Worm (Caenorhabditis elegans) whole organism, young adult: ENCODE measurements around the gene T05C12.4.

Experiments
- B0261.1 ChIP-seq: sonication (generic microtip); optimal IDR thresholded peaks from 2 replicates; lab custom pipeline; 2016; ENCODE audit warnings: mild to moderate bottlenecking, missing genetic modification characterization, moderate library complexity, missing compliant biosample characterization
- B0336.3 ChIP-seq: fragments of 200-800 bp; sonication (Bioruptor generic); IDR thresholded peaks from 2 replicates; pipeline ENCODE4 v1.3.6; 2022; ENCODE audit warnings: missing genetic modification characterization, missing compliant biosample characterization
- C06A6.2 ChIP-seq: fragments of 200-800 bp; sonication (Bioruptor generic); conservative IDR thresholded peaks from 2 replicates; pipeline ENCODE4 v1.3.6; 2022; ENCODE audit warnings: missing genetic modification characterization, missing compliant biosample characterization
- C17E4.6 ChIP-seq: fragments of 200-800 bp; sonication (Bioruptor generic); IDR thresholded peaks from 2 replicates; pipeline ENCODE4 v1.3.6; 2022; ENCODE audit warnings: missing genetic modification reagents, missing genetic modification characterization, missing compliant biosample characterization
- F22D6.2 ChIP-seq: sonication (generic microtip); optimal IDR thresholded peaks from 2 replicates; lab custom pipeline; 2016; ENCODE audit warnings: mild to moderate bottlenecking, missing genetic modification characterization, missing compliant biosample characterization
- F23B12.7 ChIP-seq: sonication (generic microtip); optimal IDR thresholded peaks from 2 replicates; lab custom pipeline; 2017; ENCODE audit warnings: missing genetic modification characterization, mild to moderate bottlenecking, missing compliant biosample characterization, antibody characterized with exemption, moderate library complexity; ENCODE audit not compliant: insufficient read depth
- F39B2.1 ChIP-seq: fragments of 200-800 bp; sonication (Bioruptor generic); IDR thresholded peaks from 2 replicates; pipeline ENCODE4 v1.3.6; 2022; ENCODE audit warnings: missing genetic modification reagents, missing genetic modification characterization, missing compliant biosample characterization
- F49E8.2 ChIP-seq: sonication (generic microtip); optimal IDR thresholded peaks from 3 replicates; lab custom pipeline; 2017; ENCODE audit warnings: missing genetic modification characterization, mild to moderate bottlenecking, missing compliant biosample characterization, antibody characterized with exemption, moderate library complexity; ENCODE audit not compliant: insufficient read depth
- F57A8.1 ChIP-seq: fragments of 200-800 bp; sonication (Bioruptor generic); optimal IDR thresholded peaks from 2 replicates; lab custom pipeline; 2018; ENCODE audit warnings: mild to moderate bottlenecking, missing genetic modification characterization, moderate library complexity, missing compliant biosample characterization
- T07F8.4 ChIP-seq: sonication (generic microtip); optimal IDR thresholded peaks from 2 replicates; lab custom pipeline; 2016; ENCODE audit warnings: mild to moderate bottlenecking, missing genetic modification characterization, moderate library complexity, missing compliant biosample characterization
- T26A5.8 ChIP-seq: sonication (generic microtip); optimal IDR thresholded peaks from 2 replicates; lab custom pipeline; 2016; ENCODE audit warnings: missing genetic modification characterization, missing compliant biosample characterization
- Y53F4B.3 ChIP-seq: fragments of 200-800 bp; sonication (Bioruptor generic); IDR thresholded peaks from 2 replicates; pipeline ENCODE4 v1.3.6; 2022; ENCODE audit warnings: missing genetic modification reagents, missing genetic modification characterization, missing compliant biosample characterization
- Y53G8AR.9 ChIP-seq: fragments of 200-800 bp; sonication (Bioruptor generic); conservative IDR thresholded peaks from 2 replicates; pipeline ENCODE4 v1.3.6; 2022; ENCODE audit warnings: missing genetic modification reagents, missing genetic modification characterization, missing compliant biosample characterization
- Y56A3A.18 ChIP-seq: fragments of 200-800 bp; sonication (Bioruptor generic); IDR thresholded peaks from 2 replicates; pipeline ENCODE4 v1.3.6; 2022; ENCODE audit warnings: missing genetic modification reagents, missing genetic modification characterization, missing compliant biosample characterization
- Y67H2A.10 ChIP-seq: fragments of 200-800 bp; sonication (Bioruptor generic); conservative IDR thresholded peaks from 2 replicates; pipeline ENCODE4 v1.3.6; 2022; ENCODE audit warnings: missing genetic modification reagents, missing genetic modification characterization, missing compliant biosample characterization
- Y79H2A.3 ChIP-seq: fragments of 200-800 bp; sonication (Bioruptor generic); conservative IDR thresholded peaks from 2 replicates; pipeline ENCODE4 v1.3.6; 2022; ENCODE audit warnings: missing genetic modification reagents, missing genetic modification characterization, missing compliant biosample characterization
- ama-1 ChIP-seq, 3 experiments: fragments of 150-350 bp in 1 of 3; sonication (generic microtip) in 2 of 3; optimal IDR thresholded peaks; 2 replicates each; lab custom pipeline; 2014 to 2018; ENCODE audit warnings: missing biosample characterization in 2 of 3, missing genetic modification characterization in 2 of 3, missing genetic modification reagents in 2 of 3
- aptf-2 ChIP-seq: fragments of 200-800 bp; sonication (Bioruptor generic); conservative IDR thresholded peaks from 2 replicates; pipeline ENCODE4 v1.3.6; 2022; ENCODE audit warnings: missing genetic modification reagents, missing genetic modification characterization, missing compliant biosample characterization
- atf-7 ChIP-seq: sonication (generic microtip); optimal IDR thresholded peaks from 2 replicates; lab custom pipeline; 2017; ENCODE audit warnings: mild to moderate bottlenecking, missing genetic modification characterization, missing compliant biosample characterization
- athp-1 ChIP-seq: sonication (generic microtip); optimal IDR thresholded peaks from 2 replicates; lab custom pipeline; 2017; ENCODE audit warnings: mild to moderate bottlenecking, missing genetic modification characterization, missing compliant biosample characterization
- ccch-3 ChIP-seq: fragments of 200-800 bp; sonication (Bioruptor generic); optimal IDR thresholded peaks from 2 replicates; lab custom pipeline; 2018; ENCODE audit warnings: mild to moderate bottlenecking, missing genetic modification characterization, missing compliant biosample characterization
- cebp-1 ChIP-seq, 2 experiments: fragments of 200-800 bp in 1 of 2; sonication (Bioruptor generic) in 1 of 2; sonication (generic microtip) in 1 of 2; IDR thresholded peaks in 1 of 2; optimal IDR thresholded peaks in 1 of 2; 2 replicates each; pipeline versions ENCODE4 v1.3.6 to Lab custom; 2017 to 2022; ENCODE audit warnings: missing compliant biosample characterization in 2 of 2, missing genetic modification characterization in 2 of 2, mild to moderate bottlenecking in 1 of 2, missing genetic modification reagents in 1 of 2, moderate library complexity in 1 of 2
- ceh-100 ChIP-seq: fragments of 200-800 bp; sonication (Bioruptor generic); IDR thresholded peaks from 2 replicates; pipeline ENCODE4 v1.3.6; 2022; ENCODE audit warnings: missing genetic modification reagents, missing genetic modification characterization, missing compliant biosample characterization
- ceh-91 ChIP-seq: fragments of 200-800 bp; sonication (Bioruptor generic); IDR thresholded peaks from 2 replicates; pipeline ENCODE4 v1.3.6; 2022; ENCODE audit warnings: missing genetic modification reagents, missing genetic modification characterization, missing compliant biosample characterization
- dox-1 ChIP-seq: fragments of 200-800 bp; sonication (Bioruptor generic); IDR thresholded peaks from 2 replicates; pipeline ENCODE4 v1.3.6; 2022; ENCODE audit warnings: missing genetic modification reagents, missing genetic modification characterization, missing compliant biosample characterization
- efl-1 ChIP-seq: fragments of 150-350 bp; optimal IDR thresholded peaks from 2 replicates; lab custom pipeline; 2014; ENCODE audit warnings: missing biosample characterization, missing genetic modification reagents, missing genetic modification characterization
- ekl-4 ChIP-seq: fragments of 200-800 bp; sonication (Bioruptor generic); IDR thresholded peaks from 2 replicates; pipeline ENCODE4 v1.3.6; 2022; ENCODE audit warnings: missing genetic modification reagents, missing genetic modification characterization, missing compliant biosample characterization
- ets-4 ChIP-seq: fragments of 200-800 bp; sonication (Bioruptor generic); optimal IDR thresholded peaks from 2 replicates; lab custom pipeline; 2018; ENCODE audit warnings: mild to moderate bottlenecking, missing genetic modification characterization, missing compliant biosample characterization
- gei-17 ChIP-seq: fragments of 200-800 bp; sonication (Bioruptor generic); optimal IDR thresholded peaks from 2 replicates; lab custom pipeline; 2018; ENCODE audit warnings: mild to moderate bottlenecking, missing genetic modification characterization, missing compliant biosample characterization
- hmg-1.2 ChIP-seq: fragments of 200-800 bp; sonication (Bioruptor generic); IDR thresholded peaks from 2 replicates; pipeline ENCODE4 v1.3.6; 2022; ENCODE audit warnings: missing genetic modification reagents, missing genetic modification characterization, missing compliant biosample characterization
- hrde-1 ChIP-seq: sonication (generic microtip); optimal IDR thresholded peaks from 2 replicates; lab custom pipeline; 2016; ENCODE audit warnings: missing genetic modification characterization, mild to moderate bottlenecking, missing compliant biosample characterization, moderate library complexity, missing genotype, missing genetic modification reagents, borderline replicate concordance
- lag-1 ChIP-seq: fragments of 200-800 bp; sonication (Bioruptor generic); IDR thresholded peaks from 2 replicates; pipeline ENCODE4 v1.3.6; 2022; ENCODE audit warnings: missing genetic modification reagents, missing genetic modification characterization, missing compliant biosample characterization
- let-607 ChIP-seq, 2 experiments: fragments of 200-800 bp in 1 of 2; sonication (Bioruptor generic) in 1 of 2; sonication (generic microtip) in 1 of 2; optimal IDR thresholded peaks; 2 replicates each; lab custom pipeline; 2016 to 2018; ENCODE audit warnings: mild to moderate bottlenecking in 2 of 2, missing compliant biosample characterization in 2 of 2, missing genetic modification characterization in 2 of 2, moderate library complexity in 2 of 2, missing genotype in 1 of 2
- lir-1 ChIP-seq: fragments of 200-800 bp; sonication (Bioruptor generic); conservative IDR thresholded peaks from 2 replicates; pipeline ENCODE4 v1.3.6; 2022; ENCODE audit warnings: missing genetic modification reagents, missing genetic modification characterization, missing compliant biosample characterization
- lsy-27 ChIP-seq: sonication (generic microtip); optimal IDR thresholded peaks from 2 replicates; lab custom pipeline; 2017; ENCODE audit warnings: missing genetic modification characterization, mild to moderate bottlenecking, missing compliant biosample characterization, antibody characterized with exemption, missing genotype, borderline replicate concordance; ENCODE audit not compliant: insufficient read depth
- madf-10 ChIP-seq: sonication (generic microtip); optimal IDR thresholded peaks from 2 replicates; lab custom pipeline; 2016; ENCODE audit warnings: mild to moderate bottlenecking, missing genetic modification characterization, missing compliant biosample characterization
- madf-6 ChIP-seq: fragments of 200-800 bp; sonication (Bioruptor generic); IDR thresholded peaks from 2 replicates; pipeline ENCODE4 v1.3.6; 2022; ENCODE audit warnings: missing genetic modification reagents, missing genetic modification characterization, missing compliant biosample characterization
- mes-4 ChIP-seq: sonication (generic microtip); optimal IDR thresholded peaks from 2 replicates; lab custom pipeline; 2016; ENCODE audit warnings: missing genotype, missing genetic modification characterization, missing compliant biosample characterization
- nfya-1 ChIP-seq: sonication (generic microtip); optimal IDR thresholded peaks from 2 replicates; lab custom pipeline; 2017; ENCODE audit warnings: antibody characterized with exemption, missing compliant biosample characterization, missing genetic modification characterization, borderline replicate concordance; ENCODE audit not compliant: insufficient read depth
- pha-4 ChIP-seq: fragments of 150-350 bp; sonication (generic microtip); optimal IDR thresholded peaks from 2 replicates; lab custom pipeline; 2014; ENCODE audit warnings: missing biosample characterization, missing genetic modification reagents, missing genetic modification characterization
- repo-1 ChIP-seq: sonication (generic microtip); optimal IDR thresholded peaks from 2 replicates; lab custom pipeline; 2017; ENCODE audit warnings: mild to moderate bottlenecking, missing genetic modification characterization, missing compliant biosample characterization
- snpc-4 ChIP-seq, 5 experiments: fragments of 150-350 bp in 1 of 5; sonication (generic microtip) in 4 of 5; optimal IDR thresholded peaks; 2 replicates each; lab custom pipeline; 2014 to 2018; ENCODE audit warnings: missing genetic modification characterization in 5 of 5, missing biosample characterization in 3 of 5, antibody characterized with exemption in 2 of 5, mild to moderate bottlenecking in 2 of 5, missing compliant biosample characterization in 2 of 5, missing genotype in 2 of 5, moderate library complexity in 2 of 5, missing genetic modification reagents in 1 of 5
- tlf-1 ChIP-seq: fragments of 200-800 bp; sonication (Bioruptor generic); optimal IDR thresholded peaks from 2 replicates; lab custom pipeline; 2018; ENCODE audit warnings: mild to moderate bottlenecking, missing genetic modification characterization, missing compliant biosample characterization
- unc-130 ChIP-seq: sonication (generic microtip); optimal IDR thresholded peaks from 2 replicates; lab custom pipeline; 2016; ENCODE audit warnings: missing genetic modification reagents, missing genetic modification characterization, missing compliant biosample characterization
- ztf-26 ChIP-seq: sonication (generic microtip); optimal IDR thresholded peaks from 2 replicates; lab custom pipeline; 2017; ENCODE audit warnings: missing genetic modification characterization, missing compliant biosample characterization
- ztf-28 ChIP-seq: fragments of 200-800 bp; sonication (Bioruptor generic); IDR thresholded peaks from 2 replicates; pipeline ENCODE4 v1.3.6; 2022; ENCODE audit warnings: missing genetic modification reagents, missing genetic modification characterization, missing compliant biosample characterization

Gene T05C12.4

DNA sequence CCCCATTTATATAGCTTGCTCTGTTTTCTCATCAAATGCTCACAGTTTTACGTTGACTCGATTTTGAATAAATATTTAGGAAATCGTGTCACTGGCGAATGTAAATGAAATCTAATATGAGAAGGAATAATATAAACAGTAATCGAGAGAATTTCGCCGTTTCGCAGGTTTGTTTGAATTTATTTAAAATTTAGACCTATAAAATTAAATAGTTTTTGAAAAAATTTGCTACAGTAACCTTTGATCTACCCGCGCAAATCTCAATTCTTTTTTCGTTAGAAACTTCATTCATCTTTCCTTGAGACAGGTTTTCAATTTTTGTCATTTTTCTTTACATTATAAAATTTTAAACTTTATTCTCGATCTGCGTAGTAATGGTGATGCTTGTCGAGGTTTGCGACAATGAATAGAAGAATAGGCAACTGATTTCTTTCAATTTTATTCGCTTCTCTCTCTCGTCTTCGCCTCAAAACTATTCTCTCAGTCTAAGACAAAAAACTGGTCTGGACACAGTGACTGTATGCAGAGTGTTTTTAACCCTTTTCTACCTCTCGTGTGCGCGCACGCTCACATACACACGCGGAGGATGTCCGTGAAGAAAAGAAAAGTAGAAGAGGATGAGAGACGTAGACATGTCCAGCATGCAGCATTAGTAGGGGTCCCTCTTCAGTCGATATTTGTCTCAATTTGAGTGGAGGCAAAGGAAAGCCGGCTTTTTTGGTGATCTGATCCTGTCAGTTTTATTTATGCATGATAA lies 42.3 kb upstream of the T05C12.4 start, which contains the start of gene dab-1 (continued):
- TF ChIP-seq ekl-4 = no peak
- TF ChIP-seq C17E4.6 (GFP tag; lab: Robert Waterston, UW) = no peak
- TF ChIP-seq F22D6.2 (tag; lab: Kevin White, UChicago) = no peak
- TF ChIP-seq Y53G8AR.9 (GFP tag; lab: Robert Waterston, UW) = no peak; the same call in 1 of the 2 replicates
- no peak for TF ChIP-seq ets-4 (GFP tag; lab: Kevin White, UChicago)
- no peak for TF ChIP-seq ccch-3 (GFP tag; lab: Kevin White, UChicago)
- TF ChIP-seq gei-17 = no peak
- no peak for TF ChIP-seq C06A6.2
- no peak for TF ChIP-seq tlf-1
- 0 out of 2 replicates have a peak, but pooled peaks have one; percentile 14 for TF ChIP-seq ceh-91 (GFP tag; lab: Robert Waterston, UW)
- TF ChIP-seq efl-1 (GFP tag; lab: Kevin White, UChicago) = peak; percentile 88
- TF ChIP-seq F49E8.2 = no peak
- no peak for TF ChIP-seq ztf-26 (tag; lab: Kevin White, UChicago)
- TF ChIP-seq atf-7 = no peak
- no peak for TF ChIP-seq lsy-27
- TF ChIP-seq F57A8.1 = no peak
- no peak for TF ChIP-seq B0336.3
- TF ChIP-seq nfya-1 (tag; lab: Kevin White, UChicago) = no peak
- TF ChIP-seq ama-1 (optimal IDR thresholded peaks at IDR 0.05; lab: Kevin White, UChicago) = no peak
- no peak for TF ChIP-seq ama-1 (GFP tag; optimal IDR thresholded peaks at IDR 0.05; lab: Kevin White, UChicago)
- no peak for TF ChIP-seq Y67H2A.10 (GFP tag; lab: Robert Waterston, UW)
- TF ChIP-seq madf-10 (tag; lab: Kevin White, UChicago) = no peak
- TF ChIP-seq hrde-1 (tag; lab: Kevin White, UChicago) = peak; percentile 42
- TF ChIP-seq lag-1 (GFP tag; lab: Robert Waterston, UW) = no peak
- no peak for TF ChIP-seq Y79H2A.3 (GFP tag; lab: Robert Waterston, UW)
- TF ChIP-seq B0261.1 (tag; lab: Kevin White, UChicago) = no peak
- TF ChIP-seq athp-1 (tag; lab: Kevin White, UChicago) = no peak
- TF ChIP-seq aptf-2 (GFP tag; lab: Robert Waterston, UW) = no peak
- no peak for TF ChIP-seq ceh-100 (GFP tag; lab: Robert Waterston, UW)
- peak; percentile 5 for TF ChIP-seq F23B12.7 (tag; lab: Kevin White, UChicago)
- TF ChIP-seq cebp-1 (GFP tag; IDR thresholded peaks at IDR 0.05; lab: Robert Waterston, UW) = no peak
- TF ChIP-seq cebp-1 (tag; optimal IDR thresholded peaks at IDR 0.05; lab: Kevin White, UChicago) = peak; percentile 4
- no peak for TF ChIP-seq mes-4
- peak; percentile 94 for TF ChIP-seq madf-6
- TF ChIP-seq Y56A3A.18 (GFP tag; lab: Robert Waterston, UW) = no peak
- no peak for TF ChIP-seq T07F8.4 (tag; lab: Kevin White, UChicago)
- no peak for TF ChIP-seq Y53F4B.3 (GFP tag; lab: Robert Waterston, UW)
- TF ChIP-seq pha-4 (tag; lab: Kevin White, UChicago) = no peak

ce11 chrII:8220267-8220666 lies 40.1 kb upstream of the T05C12.4 start:
- TF ChIP-seq T07F8.4 (tag; lab: Kevin White, UChicago) = no peak
- no peak for TF ChIP-seq T26A5.8
- no peak for TF ChIP-seq hmg-1.2 (GFP tag; lab: Robert Waterston, UW)
- TF ChIP-seq unc-130 = no peak
- TF ChIP-seq ekl-4 = no peak
- no peak for TF ChIP-seq ztf-28 (GFP tag; lab: Robert Waterston, UW)
- TF ChIP-seq snpc-4 (GFP tag; optimal IDR thresholded peaks at IDR 0.05; lab: Kevin White, UChicago) = no peak
- TF ChIP-seq snpc-4 (tag; optimal IDR thresholded peaks at IDR 0.05; lab: Kevin White, UChicago) = no peak
- TF ChIP-seq F39B2.1 = no peak
- TF ChIP-seq lir-1 (GFP tag; lab: Robert Waterston, UW) = no peak
- TF ChIP-seq let-607 (tag; optimal IDR thresholded peaks at IDR 0.05; lab: Kevin White, UChicago) = no peak
- TF ChIP-seq repo-1 (tag; lab: Kevin White, UChicago) = no peak
- TF ChIP-seq dox-1 (GFP tag; lab: Robert Waterston, UW) = no peak
- no peak for TF ChIP-seq cebp-1 (GFP tag; IDR thresholded peaks at IDR 0.05; lab: Robert Waterston, UW)
- no peak for TF ChIP-seq cebp-1 (tag; optimal IDR thresholded peaks at IDR 0.05; lab: Kevin White, UChicago)
